Fruit fly (Drosophila melanogaster) whole organism, embryonic: ENCODE data around the gene Sclp.
A peak's percentile ranks its signal among the peaks of the same experiment; 100 is the strongest.

Source experiments
- Aef1 ChIP-seq: fragments of 200-800 bp; sonication (Bioruptor generic); IDR thresholded peaks from 3 replicates; pipeline ENCODE4 v1.3.6; 2022; ENCODE audit warnings: missing biosample characterization, missing genetic modification characterization
- Antp ChIP-seq: fragments of 200-800 bp; sonication (Bioruptor generic); optimal IDR thresholded peaks from 3 replicates; lab custom pipeline; 2016; ENCODE audit warnings: missing biosample characterization, missing genetic modification characterization
- CG10147 ChIP-seq: fragments of 200-800 bp; sonication (Bioruptor generic); optimal IDR thresholded peaks from 2 replicates; lab custom pipeline; 2019; ENCODE audit warnings: missing biosample characterization, mild to moderate bottlenecking, missing genetic modification characterization, moderate library complexity
- CG10209 ChIP-seq: fragments of 200-800 bp; sonication (Bioruptor generic); optimal IDR thresholded peaks from 3 replicates; lab custom pipeline; 2017; ENCODE audit warnings: missing biosample characterization, mild to moderate bottlenecking, missing genetic modification characterization, missing genetic modification reagents
- CG13775 ChIP-seq: fragments of 200-800 bp; sonication (Bioruptor generic); optimal IDR thresholded peaks from 3 replicates; lab custom pipeline; 2017; ENCODE audit warnings: missing biosample characterization, mild to moderate bottlenecking, missing genetic modification characterization
- CG15011 ChIP-seq: fragments of 200-800 bp; sonication (Bioruptor generic); optimal IDR thresholded peaks from 3 replicates; lab custom pipeline; 2018; ENCODE audit warnings: missing biosample characterization, mild to moderate bottlenecking, missing genetic modification characterization
- CG15601 ChIP-seq: fragments of 200-800 bp; sonication (Bioruptor generic); optimal IDR thresholded peaks from 3 replicates; lab custom pipeline; 2019; ENCODE audit warnings: missing biosample characterization, mild to moderate bottlenecking, missing genetic modification characterization, moderate library complexity
- CG1602 ChIP-seq: fragments of 200-800 bp; sonication (Bioruptor generic); optimal IDR thresholded peaks from 3 replicates; lab custom pipeline; 2016; ENCODE audit warnings: missing biosample characterization, missing genetic modification characterization
- CG18262 ChIP-seq: fragments of 200-800 bp; optimal IDR thresholded peaks from 3 replicates; lab custom pipeline; 2019; ENCODE audit warnings: missing biosample characterization, mild to moderate bottlenecking, missing genetic modification characterization, moderate library complexity
- CG4404 ChIP-seq: fragments of 200-800 bp; sonication (Bioruptor generic); IDR thresholded peaks from 2 replicates; pipeline ENCODE4 v1.3.6; 2022; ENCODE audit warnings: missing biosample characterization, missing genetic modification characterization
- CG5245 ChIP-seq: fragments of 200-800 bp; sonication (Bioruptor generic); optimal IDR thresholded peaks from 3 replicates; lab custom pipeline; 2016; ENCODE audit warnings: missing biosample characterization, missing genetic modification characterization
- CG6813 ChIP-seq: fragments of 200-800 bp; sonication (Bioruptor generic); optimal IDR thresholded peaks from 2 replicates; lab custom pipeline; 2017; ENCODE audit warnings: missing biosample characterization, missing genetic modification characterization, mild to moderate bottlenecking, moderate library complexity, missing genetic modification reagents
- CG7556 ChIP-seq: fragments of 200-800 bp; sonication (Bioruptor generic); optimal IDR thresholded peaks from 2 replicates; lab custom pipeline; 2017; ENCODE audit warnings: missing biosample characterization, mild to moderate bottlenecking, missing genetic modification characterization
- CG7786 ChIP-seq: fragments of 200-800 bp; sonication (Bioruptor generic); optimal IDR thresholded peaks from 2 replicates; lab custom pipeline; 2016; ENCODE audit warnings: missing biosample characterization, missing genetic modification characterization
- CG7928 ChIP-seq: fragments of 200-800 bp; sonication (Bioruptor generic); optimal IDR thresholded peaks from 2 replicates; lab custom pipeline; 2017; ENCODE audit warnings: missing biosample characterization, mild to moderate bottlenecking, missing genetic modification characterization
- CG8359 ChIP-seq: fragments of 200-800 bp; sonication (Bioruptor generic); optimal IDR thresholded peaks from 2 replicates; lab custom pipeline; 2017; ENCODE audit warnings: missing biosample characterization, mild to moderate bottlenecking, missing genetic modification characterization, borderline replicate concordance
- CG9727 ChIP-seq: fragments of 200-800 bp; sonication (Bioruptor generic); optimal IDR thresholded peaks from 3 replicates; lab custom pipeline; 2017; ENCODE audit warnings: missing biosample characterization, mild to moderate bottlenecking, missing genetic modification characterization
- Chrac-16 ChIP-seq: fragments of 200-800 bp; sonication (Bioruptor generic); optimal IDR thresholded peaks from 3 replicates; lab custom pipeline; 2016; ENCODE audit warnings: missing biosample characterization, missing genetic modification characterization
- CoRest ChIP-seq: fragments of 200-800 bp; sonication (Bioruptor generic); optimal IDR thresholded peaks from 3 replicates; lab custom pipeline; 2018; ENCODE audit warnings: missing biosample characterization, mild to moderate bottlenecking, missing genetic modification characterization, moderate library complexity
- Eip74EF ChIP-seq, 2 experiments: fragments of 200-800 bp in 1 of 2; fragments of >200 bp in 1 of 2; sonication (Bioruptor generic) in 1 of 2; optimal IDR thresholded peaks; 2 replicates each; lab custom pipeline; 2017 to 2019; ENCODE audit warnings: missing biosample characterization in 2 of 2, missing genetic modification characterization in 2 of 2, mild to moderate bottlenecking in 1 of 2, moderate library complexity in 1 of 2
- HHEX ChIP-seq: fragments of 200-800 bp; sonication (Bioruptor generic); optimal IDR thresholded peaks from 3 replicates; lab custom pipeline; 2017; ENCODE audit warnings: missing biosample characterization, mild to moderate bottlenecking, missing genetic modification characterization, missing genetic modification reagents
- Hr39 ChIP-seq: fragments of >200 bp; optimal IDR thresholded peaks from 2 replicates; lab custom pipeline; 2017
- Med ChIP-seq: fragments of 200-800 bp; sonication (Bioruptor generic); peaks from one replicate; lab custom pipeline; 2016; ENCODE audit warnings: missing biosample characterization, missing genetic modification characterization, mild to moderate bottlenecking, inconsistent platforms, moderate library complexity
- Myb ChIP-seq: fragments of 200-800 bp; sonication (Bioruptor generic); optimal IDR thresholded peaks from 2 replicates; lab custom pipeline; 2016; ENCODE audit warnings: missing biosample characterization, missing genetic modification characterization
- Neu2 ChIP-seq: fragments of 200-800 bp; sonication (Bioruptor generic); optimal IDR thresholded peaks from 3 replicates; lab custom pipeline; 2016; ENCODE audit warnings: missing biosample characterization, missing genetic modification characterization, borderline replicate concordance
- Ptx1 ChIP-seq: fragments of 200-800 bp; sonication (Bioruptor generic); IDR thresholded peaks from 2 replicates; pipeline ENCODE4 v1.3.6; 2022; ENCODE audit warnings: missing biosample characterization, missing genetic modification characterization
- Stat92E ChIP-seq, 3 experiments: fragments of >200 bp in 2 of 3; fragments of 200-800 bp in 1 of 3; sonication (Bioruptor generic) in 1 of 3; optimal IDR thresholded peaks; 2 replicates each; lab custom pipeline; 2017 to 2019; ENCODE audit warnings: missing biosample characterization in 3 of 3, missing genetic modification characterization in 3 of 3, mild to moderate bottlenecking in 1 of 3, moderate library complexity in 1 of 3
- TFAM ChIP-seq: fragments of 200-800 bp; sonication (Bioruptor generic); optimal IDR thresholded peaks from 2 replicates; lab custom pipeline; 2017; ENCODE audit warnings: missing biosample characterization, missing genetic modification characterization, inconsistent platforms
- Taf1 ChIP-seq: fragments of 200-800 bp; sonication (Bioruptor generic); IDR thresholded peaks from 2 replicates; pipeline ENCODE4 v1.3.6; 2022; ENCODE audit warnings: missing biosample characterization, missing genetic modification characterization
- al ChIP-seq: fragments of 200-800 bp; sonication (Bioruptor generic); IDR thresholded peaks from 2 replicates; pipeline ENCODE4 v1.3.6; 2022; ENCODE audit warnings: missing biosample characterization, missing genetic modification characterization
- ato ChIP-seq: fragments of 200-800 bp; sonication (Bioruptor generic); IDR thresholded peaks from 2 replicates; pipeline ENCODE4 v1.3.6; 2022; ENCODE audit warnings: missing biosample characterization, missing genetic modification characterization; ENCODE audit not compliant: partially characterized antibody
- ci ChIP-seq: fragments of 200-800 bp; sonication (Bioruptor generic); IDR thresholded peaks from 3 replicates; pipeline ENCODE4 v1.3.6; 2022; ENCODE audit warnings: missing biosample characterization, missing genetic modification characterization
- crol ChIP-seq: fragments of 200-800 bp; sonication (Bioruptor generic); IDR thresholded peaks from 2 replicates; pipeline ENCODE4 v1.3.6; 2022; ENCODE audit warnings: missing biosample characterization, missing genetic modification characterization
- crp ChIP-seq, 2 experiments: fragments of 200-800 bp; sonication (Bioruptor generic); optimal IDR thresholded peaks; 2 replicates in 1 of 2; 3 replicates in 1 of 2; lab custom pipeline; 2017; ENCODE audit warnings: missing biosample characterization in 2 of 2, missing genetic modification characterization in 2 of 2, mild to moderate bottlenecking in 1 of 2, moderate library complexity in 1 of 2
- dimm ChIP-seq: fragments of 200-800 bp; sonication (Bioruptor generic); IDR thresholded peaks from 2 replicates; pipeline ENCODE4 v1.3.6; 2022; ENCODE audit warnings: missing biosample characterization, missing genetic modification characterization
- exex ChIP-seq: fragments of 200-800 bp; sonication (Bioruptor generic); optimal IDR thresholded peaks from 4 replicates; lab custom pipeline; 2018; ENCODE audit warnings: missing biosample characterization, mild to moderate bottlenecking, missing genetic modification characterization, moderate library complexity
- gem ChIP-seq: fragments of 200-800 bp; sonication (Bioruptor generic); optimal IDR thresholded peaks from 2 replicates; lab custom pipeline; 2019; ENCODE audit warnings: missing biosample characterization, mild to moderate bottlenecking, missing genetic modification characterization, moderate library complexity
- gfzf ChIP-seq: fragments of 200-800 bp; sonication (Bioruptor generic); optimal IDR thresholded peaks from 2 replicates; lab custom pipeline; 2016; ENCODE audit warnings: missing biosample characterization, mild to moderate bottlenecking, missing genetic modification characterization, moderate library complexity
- gsb ChIP-seq: fragments of 200-800 bp; sonication (Bioruptor generic); IDR thresholded peaks from 2 replicates; pipeline ENCODE4 v1.3.6; 2022; ENCODE audit warnings: missing biosample characterization, missing genetic modification characterization
- inv ChIP-seq: fragments of 200-800 bp; sonication (Bioruptor generic); IDR thresholded peaks from 2 replicates; pipeline ENCODE4 v1.3.6; 2022; ENCODE audit warnings: missing biosample characterization, missing genetic modification characterization; ENCODE audit not compliant: partially characterized antibody
- nom ChIP-seq: fragments of 200-800 bp; sonication (Bioruptor generic); optimal IDR thresholded peaks from 2 replicates; lab custom pipeline; 2017; ENCODE audit warnings: missing biosample characterization, missing genetic modification characterization, mild to moderate bottlenecking, moderate library complexity, missing genetic modification reagents
- org-1 ChIP-seq: fragments of 200-800 bp; sonication (Bioruptor generic); optimal IDR thresholded peaks from 2 replicates; lab custom pipeline; 2017; ENCODE audit warnings: missing biosample characterization, missing genetic modification characterization
- p53 ChIP-seq: fragments of 200-800 bp; sonication (Bioruptor generic); optimal IDR thresholded peaks from 2 replicates; lab custom pipeline; 2016; ENCODE audit warnings: missing biosample characterization, missing genetic modification characterization
- psq ChIP-seq: fragments of 200-800 bp; sonication (Bioruptor generic); optimal IDR thresholded peaks from 2 replicates; lab custom pipeline; 2017; ENCODE audit warnings: missing biosample characterization, missing genetic modification characterization
- row ChIP-seq: fragments of 200-800 bp; sonication (Bioruptor generic); IDR thresholded peaks from 3 replicates; pipeline ENCODE4 v1.3.6; 2022; ENCODE audit warnings: missing biosample characterization, missing genetic modification characterization
- sens ChIP-seq: fragments of 200-800 bp; sonication (Bioruptor generic); peaks from one replicate; lab custom pipeline; 2016; ENCODE audit warnings: missing biosample characterization, missing genetic modification characterization
- shn ChIP-seq: fragments of 200-800 bp; sonication (Bioruptor generic); optimal IDR thresholded peaks from 3 replicates; lab custom pipeline; 2016; ENCODE audit warnings: missing biosample characterization, missing genetic modification characterization
- slbo ChIP-seq: fragments of 200-800 bp; sonication (Bioruptor generic); IDR thresholded peaks from 2 replicates; pipeline ENCODE4 v1.3.6; 2022; ENCODE audit warnings: missing biosample characterization, missing genetic modification characterization
- stwl ChIP-seq: fragments of 200-800 bp; sonication (Bioruptor generic); optimal IDR thresholded peaks from 3 replicates; lab custom pipeline; 2018; ENCODE audit warnings: missing biosample characterization, mild to moderate bottlenecking, missing genetic modification characterization, moderate library complexity
- wdn ChIP-seq: fragments of 200-800 bp; sonication (Bioruptor generic); IDR thresholded peaks from 2 replicates; pipeline ENCODE4 v1.3.6; 2022; ENCODE audit warnings: missing biosample characterization, missing genetic modification characterization

Gene Sclp

DNA sequence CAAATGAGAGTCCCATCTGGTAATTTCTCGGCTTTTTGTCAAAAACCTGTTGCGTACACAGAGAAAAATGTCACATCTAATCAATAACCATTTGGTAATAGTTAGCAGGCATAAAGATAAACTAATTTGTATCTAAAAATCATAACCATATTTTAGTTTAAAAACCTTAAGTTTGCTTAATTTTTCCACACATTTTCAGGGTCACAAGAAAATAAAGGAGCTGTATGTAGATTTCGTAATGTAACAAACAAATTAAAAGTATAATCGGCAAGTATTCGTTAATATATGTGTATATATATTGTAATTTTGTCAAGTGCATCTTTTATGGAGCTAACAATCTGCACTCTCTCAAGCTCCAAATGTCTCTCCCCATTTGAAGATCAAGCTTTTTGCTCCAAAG, 3.5 kb downstream of the Sclp start (continued):
- TF ChIP-seq shn (GFP tag; lab: Kevin White, UChicago) (peak; percentile 63), TFAM (peak; percentile 39), gsb (peak; percentile 72), Chrac-16 (GFP tag; lab: Kevin White, UChicago) (peak; percentile 83), CG6813 (GFP tag; lab: Kevin White, UChicago) (peak; percentile 81), CG1602 (GFP tag; lab: Kevin White, UChicago) (peak; percentile 83), Taf1 (GFP tag; lab: Robert Waterston, UW) (peak; percentile 77), Ptx1 (GFP tag; lab: Robert Waterston, UW) (peak; percentile 94), CG7786 (GFP tag; lab: Kevin White, UChicago) (peak; percentile 61), CG8359 (GFP tag; lab: Kevin White, UChicago) (peak; percentile 74), ci (peak; percentile 90), Stat92E (GFP tag; optimal IDR thresholded peaks at IDR 0.05; lab: Kevin White, UChicago) (peak in 1 of 3 experiments; percentile 45), CG7556 (GFP tag; lab: Kevin White, UChicago) (peak; percentile 90), row (GFP tag; lab: Robert Waterston, UW) (peak; percentile 92), CoRest (peak; percentile 96), Antp (peak; percentile 53), stwl (no peak), CG15011 (GFP tag; lab: Kevin White, UChicago) (peak; percentile 81), inv (no peak), gfzf (GFP tag; lab: Kevin White, UChicago) (no peak), p53 (GFP tag; lab: Kevin White, UChicago) (no peak), sens (GFP tag; lab: Kevin White, UChicago) (peak; percentile 98), CG4404 (GFP tag; lab: Robert Waterston, UW) (peak; percentile 50), nom (GFP tag; lab: Kevin White, UChicago) (no peak), CG10209 (GFP tag; lab: Kevin White, UChicago) (peak; percentile 88), Neu2 (GFP tag; lab: Kevin White, UChicago) (no peak), Hr39 (lab: Kevin White, UChicago) (no peak), CG15601 (tag; lab: Kevin White, UChicago) (peak; percentile 91), HHEX (GFP tag; lab: Kevin White, UChicago) (peak; percentile 85), slbo (peak; percentile 81), CG9727 (GFP tag; lab: Kevin White, UChicago) (peak; percentile 83), exex (tag; lab: Kevin White, UChicago) (peak; percentile 65), ato (GFP tag; lab: Robert Waterston, UW) (no peak), psq (GFP tag; lab: Kevin White, UChicago) (peak; percentile 34), Eip74EF (GFP tag; optimal IDR thresholded peaks at IDR 0.05; lab: Kevin White, UChicago) (peak in 1 of 2 experiments; percentile 95), CG18262 (peak; percentile 96), dimm (GFP tag; lab: Robert Waterston, UW) (peak; percentile 67), Myb (GFP tag; lab: Kevin White, UChicago) (peak; percentile 32), crol (GFP tag; lab: Robert Waterston, UW) (peak; percentile 48), CG10147 (peak; percentile 92), CG13775 (peak; percentile 81), org-1 (GFP tag; lab: Kevin White, UChicago) (peak; percentile 84), crp (GFP tag; optimal IDR thresholded peaks at IDR 0.05; lab: Kevin White, UChicago) (peak in 1 of 2 experiments; percentile 45), al (GFP tag; lab: Robert Waterston, UW) (peak; percentile 84), Aef1 (peak; percentile 77), wdn (GFP tag; lab: Robert Waterston, UW) (peak; percentile 75), CG7928 (peak; percentile 63), CG5245 (peak; percentile 64), Med (GFP tag; lab: Kevin White, UChicago) (peak; percentile 93), gem (peak; percentile 95)
